Worm (Caenorhabditis elegans) whole organism, late embryonic: Measurements from ENCODE around the gene F09G8.10.

ENCODE experiments used
- C08G9.2 ChIP-seq: sonication (generic microtip); optimal IDR thresholded peaks from 2 replicates; lab custom pipeline; 2016; ENCODE audit warnings: mild to moderate bottlenecking, missing genetic modification characterization, moderate library complexity, missing compliant biosample characterization
- K02D7.2 ChIP-seq: sonication (generic microtip); optimal IDR thresholded peaks from 2 replicates; lab custom pipeline; 2017; ENCODE audit warnings: mild to moderate bottlenecking, missing genetic modification characterization, missing compliant biosample characterization
- ama-1 ChIP-seq: fragments of 150-350 bp; optimal IDR thresholded peaks from 2 replicates; lab custom pipeline; 2014
- ceh-2 ChIP-seq: sonication (generic microtip); optimal IDR thresholded peaks from 2 replicates; lab custom pipeline; 2016; ENCODE audit warnings: missing genotype, missing genetic modification characterization, missing compliant biosample characterization
- ceh-45 ChIP-seq: fragments of 200-800 bp; sonication (Bioruptor generic); IDR thresholded peaks from 2 replicates; pipeline ENCODE4 v1.3.6; 2022; ENCODE audit warnings: missing genetic modification reagents, missing genetic modification characterization, missing compliant biosample characterization
- ceh-9 ChIP-seq: sonication (generic microtip); optimal IDR thresholded peaks from 2 replicates; lab custom pipeline; 2016; ENCODE audit warnings: mild to moderate bottlenecking, missing genetic modification characterization, inconsistent platforms, missing compliant biosample characterization
- dmd-4 ChIP-seq: sonication (generic microtip); optimal IDR thresholded peaks from 2 replicates; lab custom pipeline; 2016; ENCODE audit warnings: borderline replicate concordance, missing genetic modification characterization, missing compliant biosample characterization
- nfya-1 ChIP-seq: sonication (generic microtip); optimal IDR thresholded peaks from 2 replicates; lab custom pipeline; 2017; ENCODE audit warnings: missing genetic modification characterization, mild to moderate bottlenecking, missing compliant biosample characterization, antibody characterized with exemption, moderate library complexity
- rnt-1 ChIP-seq: sonication (generic microtip); optimal IDR thresholded peaks from 2 replicates; lab custom pipeline; 2016; ENCODE audit warnings: missing genetic modification characterization, missing compliant biosample characterization
- sdc-2 ChIP-seq: sonication (generic microtip); optimal IDR thresholded peaks from 2 replicates; lab custom pipeline; 2016; ENCODE audit warnings: missing genotype, missing genetic modification characterization, missing compliant biosample characterization

ce11 chrIII:8312393-8312792, 40.4 kb upstream of the F09G8.10 start, which contains the start of gene F10E9.2:
- TF ChIP-seq rnt-1 (no peak), C08G9.2 (tag; lab: Kevin White, UChicago) (no peak), ceh-2 (tag; lab: Kevin White, UChicago) (no peak), dmd-4 (tag; lab: Kevin White, UChicago) (no peak), sdc-2 (no peak), ama-1 (no peak), nfya-1 (tag; lab: Kevin White, UChicago) (no peak), ceh-9 (tag; lab: Kevin White, UChicago) (no peak), ceh-45 (GFP tag; lab: Robert Waterston, UW) (no peak), K02D7.2 (no peak)
